Fruit fly (Drosophila melanogaster) whole organism, adult: ENCODE results near the gene par-6.

ENCODE experiments used
- CG11617 ChIP-seq: fragments of 200-800 bp; sonication (Bioruptor generic); optimal IDR thresholded peaks from 2 replicates; lab custom pipeline; 2017; ENCODE audit warnings: mild to moderate bottlenecking, missing biosample characterization, missing genetic modification reagents, missing genetic modification characterization
- CG1620 ChIP-seq: fragments of 200-800 bp; sonication (Bioruptor generic); optimal IDR thresholded peaks from 2 replicates; lab custom pipeline; 2016; ENCODE audit warnings: missing biosample characterization, missing genetic modification characterization
- CG5204 ChIP-seq: fragments of 200-800 bp; sonication (Bioruptor generic); optimal IDR thresholded peaks from 2 replicates; lab custom pipeline; 2016; ENCODE audit warnings: missing biosample characterization, missing genetic modification characterization
- CG7045 ChIP-seq: fragments of 200-800 bp; sonication (Bioruptor generic); optimal IDR thresholded peaks from 2 replicates; lab custom pipeline; 2017; ENCODE audit warnings: missing biosample characterization, mild to moderate bottlenecking, missing genetic modification characterization
- CG7101 ChIP-seq: fragments of 200-800 bp; sonication (Bioruptor generic); optimal IDR thresholded peaks from 2 replicates; lab custom pipeline; 2018; ENCODE audit warnings: missing biosample characterization, mild to moderate bottlenecking, missing genetic modification characterization, moderate library complexity
- Clk ChIP-seq: fragments of 200-800 bp; sonication (Bioruptor generic); optimal IDR thresholded peaks from 2 replicates; lab custom pipeline; 2017; ENCODE audit warnings: missing biosample characterization, missing genetic modification characterization
- Hr96 ChIP-seq: fragments of 200-800 bp; sonication (Bioruptor generic); optimal IDR thresholded peaks from 2 replicates; lab custom pipeline; 2016; ENCODE audit warnings: missing biosample characterization, missing genetic modification characterization
- kay ChIP-seq: fragments of 200-800 bp; sonication (Bioruptor generic); peaks from one replicate; lab custom pipeline; 2016; ENCODE audit warnings: missing biosample characterization, missing genetic modification characterization, borderline replicate concordance
- ovo ChIP-seq: fragments of 200-800 bp; sonication (Bioruptor generic); optimal IDR thresholded peaks from 2 replicates; lab custom pipeline; 2016; ENCODE audit warnings: missing biosample characterization, missing genetic modification characterization
- tj ChIP-seq: fragments of 200-800 bp; sonication (Bioruptor generic); optimal IDR thresholded peaks from 3 replicates; lab custom pipeline; 2017; ENCODE audit warnings: missing biosample characterization, mild to moderate bottlenecking, missing genetic modification characterization, moderate library complexity
- toe ChIP-seq: fragments of 200-800 bp; sonication (Bioruptor generic); optimal IDR thresholded peaks from 2 replicates; lab custom pipeline; 2016; ENCODE audit warnings: missing biosample characterization, missing genetic modification characterization

The par-6 gene

DNA sequence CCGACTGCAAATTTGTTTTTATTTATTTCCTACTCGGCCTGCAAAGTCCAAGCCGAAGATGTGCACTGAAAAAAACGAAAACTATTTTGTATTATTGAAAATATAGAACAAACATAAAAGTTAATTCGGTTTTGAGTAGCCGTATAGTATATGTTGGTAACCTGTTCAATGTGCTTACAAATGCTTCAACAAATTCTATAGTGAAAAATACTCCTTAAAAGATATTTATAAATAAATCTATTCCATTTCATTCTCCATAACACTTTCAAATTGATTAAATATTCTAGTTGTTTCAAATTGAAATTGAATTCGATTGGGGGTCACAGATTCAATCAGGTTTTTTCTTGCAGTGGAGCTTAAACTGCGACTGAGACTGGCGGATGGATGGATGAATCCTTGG, 52.0 kb downstream of the par-6 start:
- no peak for TF ChIP-seq CG7045 (GFP tag; lab: Kevin White, UChicago)
- TF ChIP-seq kay (GFP tag; lab: Kevin White, UChicago): no peak
- no peak for TF ChIP-seq ovo (GFP tag; lab: Kevin White, UChicago)
- TF ChIP-seq toe (GFP tag; lab: Kevin White, UChicago): no peak
- TF ChIP-seq CG7101 (tag; lab: Kevin White, UChicago): no peak
- no peak for TF ChIP-seq tj (GFP tag; lab: Kevin White, UChicago)
- no peak for TF ChIP-seq CG11617 (GFP tag; lab: Kevin White, UChicago)
- no peak for TF ChIP-seq Clk (GFP tag; lab: Kevin White, UChicago)
- TF ChIP-seq CG1620 (GFP tag; lab: Kevin White, UChicago): no peak
- no peak for TF ChIP-seq CG5204 (GFP tag; lab: Kevin White, UChicago)
- no peak for TF ChIP-seq Hr96 (GFP tag; lab: Kevin White, UChicago)
